Worm (Caenorhabditis elegans): ENCODE results near the gene F46F2.3.

F46F2.3 gene

ce11 chrX:15274827-15275761 lies 15.0 kb upstream of the F46F2.3 start (continued):
- no peak for TF ChIP-seq die-1 (tag; optimal IDR thresholded peaks at IDR 0.05)
- TF ChIP-seq nfyb-1 (GFP tag; IDR thresholded peaks at IDR 0.05) = peak; percentile 68
- no peak for TF ChIP-seq bed-2 (GFP tag; IDR thresholded peaks at IDR 0.05)
- TF ChIP-seq atf-7 (tag; optimal IDR thresholded peaks at IDR 0.05) = peak; percentile 41
- peak; percentile 87 for TF ChIP-seq K12H6.12 (tag; optimal IDR thresholded peaks at IDR 0.05)
- TF ChIP-seq somi-1 (GFP tag; optimal IDR thresholded peaks at IDR 0.05) = peak; percentile 71
- peak; percentile 49; the same call in 1 of the 2 replicates for TF ChIP-seq cebp-1 (GFP tag; IDR thresholded peaks at IDR 0.05)
- peak; percentile 77 for TF ChIP-seq cebp-1 (tag; optimal IDR thresholded peaks at IDR 0.05)
- TF ChIP-seq hmg-1.2 (GFP tag; IDR thresholded peaks at IDR 0.05) = peak; percentile 48; the same call in 1 of the 2 replicates
- TF ChIP-seq athp-1 (tag; optimal IDR thresholded peaks at IDR 0.05) = no peak

ce11 chrX:15274079-15274478 lies 14.0 kb upstream of the F46F2.3 start:
- TF ChIP-seq hmg-20 (GFP tag; IDR thresholded peaks at IDR 0.05) (no peak), zim-3 (tag; optimal IDR thresholded peaks at IDR 0.05) (no peak), dox-1 (GFP tag; IDR thresholded peaks at IDR 0.05) (peak; percentile 18; the same call in 1 of the 2 replicates), hmg-1.2 (GFP tag; IDR thresholded peaks at IDR 0.05) (no peak; the same call in 1 of the 2 replicates), lir-1 (GFP tag; conservative IDR thresholded peaks at IDR 0.05) (no peak), F22D6.2 (tag; optimal IDR thresholded peaks at IDR 0.05) (no peak), K11D2.4 (GFP tag; IDR thresholded peaks at IDR 0.05) (no peak), lin-40 (tag; optimal IDR thresholded peaks at IDR 0.05) (peak; percentile 42), Y53F4B.3 (GFP tag; IDR thresholded peaks at IDR 0.05) (no peak), dpl-1 (GFP tag; optimal IDR thresholded peaks at IDR 0.05) (no peak), ztf-26 (tag; optimal IDR thresholded peaks at IDR 0.05) (no peak), let-526 (GFP tag; IDR thresholded peaks at IDR 0.05) (no peak), B0336.3 (GFP tag; IDR thresholded peaks at IDR 0.05) (no peak), ceh-27 (GFP tag; optimal IDR thresholded peaks at IDR 0.05) (peak; percentile 8), ceh-58 (GFP tag; IDR thresholded peaks at IDR 0.05) (no peak), die-1 (tag; optimal IDR thresholded peaks at IDR 0.05) (no peak), F37B4.10 (GFP tag; IDR thresholded peaks at IDR 0.05) (no peak), sdz-38 (tag; optimal IDR thresholded peaks at IDR 0.05) (no peak), atf-7 (tag; optimal IDR thresholded peaks at IDR 0.05) (no peak), tbx-9 (tag; optimal IDR thresholded peaks at IDR 0.05; ENCODE audit: borderline replicate concordance) (no peak), repo-1 (tag; optimal IDR thresholded peaks at IDR 0.05) (no peak), madf-3 (GFP tag; IDR thresholded peaks at IDR 0.05) (0 out of 2 replicates have a peak, but pooled peaks have one; percentile 41), Y95B8A.8 (GFP tag; IDR thresholded peaks at IDR 0.05) (no peak), C06A6.2 (GFP tag; conservative IDR thresholded peaks at IDR 0.05) (no peak), B0035.1 (tag; optimal IDR thresholded peaks at IDR 0.05) (no peak), cebp-1 (GFP tag; IDR thresholded peaks at IDR 0.05) (no peak), cebp-1 (tag; optimal IDR thresholded peaks at IDR 0.05) (peak; percentile 50), attf-5 (GFP tag; optimal IDR thresholded peaks at IDR 0.05) (no peak), ztf-6 (GFP tag; IDR thresholded peaks at IDR 0.05) (no peak), unc-130 (GFP tag; optimal IDR thresholded peaks at IDR 0.05) (no peak), B0261.1 (tag; optimal IDR thresholded peaks at IDR 0.05) (no peak), snpc-3.4 (tag; optimal IDR thresholded peaks at IDR 0.05) (no peak), ztf-28 (GFP tag; IDR thresholded peaks at IDR 0.05) (no peak), aptf-2 (GFP tag; conservative IDR thresholded peaks at IDR 0.05) (no peak), nfya-2 (GFP tag; IDR thresholded peaks at IDR 0.05) (no peak), egrh-3 (GFP tag; IDR thresholded peaks at IDR 0.05) (peak; percentile 72; the same call in 1 of the 2 replicates), dpff-1 (tag; optimal IDR thresholded peaks at IDR 0.05) (no peak), lag-1 (GFP tag; IDR thresholded peaks at IDR 0.05) (no peak), zfh-2 (GFP tag; conservative IDR thresholded peaks at IDR 0.05) (peak; percentile 74), somi-1 (GFP tag; optimal IDR thresholded peaks at IDR 0.05) (peak; percentile 60), bed-2 (GFP tag; IDR thresholded peaks at IDR 0.05) (no peak), K12H6.12 (tag; optimal IDR thresholded peaks at IDR 0.05) (no peak)
